In the genomic region with DNA sequence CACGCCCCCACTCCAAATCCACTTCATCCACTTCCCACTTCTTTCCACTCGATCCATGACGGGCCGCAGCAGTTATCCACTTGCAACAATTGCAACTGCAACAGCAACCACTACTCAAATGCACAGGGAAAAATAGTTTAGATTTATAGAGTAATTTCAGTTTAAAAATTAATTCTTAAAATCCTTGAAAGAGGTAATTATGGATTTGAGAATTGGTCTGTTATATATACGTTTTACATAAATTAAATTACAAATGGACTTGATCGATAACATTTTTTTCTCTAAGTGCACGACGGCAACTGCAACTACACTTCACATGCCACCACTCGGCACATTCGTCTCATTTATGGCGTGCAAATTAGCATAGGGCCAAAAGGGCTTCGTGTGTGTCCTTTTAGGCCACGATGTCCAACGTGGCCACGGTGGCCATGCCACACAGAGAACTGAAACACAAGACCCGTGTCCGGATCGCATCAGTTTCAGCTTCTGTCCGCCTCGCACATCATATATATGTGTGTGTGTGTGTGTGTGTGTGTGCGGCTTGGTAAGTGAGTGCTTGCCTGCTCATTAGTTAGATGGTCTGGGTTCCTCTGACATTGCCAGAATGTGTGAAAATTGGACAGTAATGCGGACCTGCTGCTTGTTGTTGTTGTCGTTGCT, we compare ENCODE assay signal across 5 fruit fly cellular contexts.
TF ChIP-seq lines count a peak whose summit lies in the region.

No protein-coding gene starts in this region.

- TF ChIP-seq CTCF in whole organism, embryonic (GFP tag; optimal IDR thresholded peaks at IDR 0.05; lab: Kevin White, UChicago): no peak

TF ChIP-seq in whole organism, adult, 20 proteins besides CTCF, POLR2A, EP300 and RAD21:
- TF ChIP-seq Crg-1 (GFP tag; optimal IDR thresholded peaks at IDR 0.05; lab: Kevin White, UChicago) (no peak), cic (GFP tag; optimal IDR thresholded peaks at IDR 0.05; lab: Kevin White, UChicago) (no peak), kay (GFP tag; lab: Kevin White, UChicago; ENCODE audit: borderline replicate concordance) (no peak), toe (GFP tag; optimal IDR thresholded peaks at IDR 0.05; lab: Kevin White, UChicago) (no peak), cnc (optimal IDR thresholded peaks at IDR 0.05; lab: Kevin White, UChicago) (no peak), ovo (GFP tag; optimal IDR thresholded peaks at IDR 0.05; lab: Kevin White, UChicago) (no peak), CG14711 (tag; optimal IDR thresholded peaks at IDR 0.05; lab: Kevin White, UChicago) (peak; percentile 23), Mnt (GFP tag; optimal IDR thresholded peaks at IDR 0.05; lab: Kevin White, UChicago) (no peak), CG1620 (GFP tag; optimal IDR thresholded peaks at IDR 0.05; lab: Kevin White, UChicago) (no peak), CG33017 (tag; optimal IDR thresholded peaks at IDR 0.05; lab: Kevin White, UChicago) (peak; percentile 9), CG7045 (GFP tag; optimal IDR thresholded peaks at IDR 0.05; lab: Kevin White, UChicago) (peak; percentile 18), bab1 (GFP tag; optimal IDR thresholded peaks at IDR 0.05; lab: Kevin White, UChicago) (no peak), Clk (GFP tag; optimal IDR thresholded peaks at IDR 0.05; lab: Kevin White, UChicago) (no peak), CG7101 (tag; optimal IDR thresholded peaks at IDR 0.05; lab: Kevin White, UChicago) (peak; percentile 61), CG12768 (GFP tag; optimal IDR thresholded peaks at IDR 0.05; lab: Kevin White, UChicago) (peak; percentile 14), pad (GFP tag; optimal IDR thresholded peaks at IDR 0.05; lab: Kevin White, UChicago) (no peak)

TF ChIP-seq in whole organism, embryonic, 481 proteins besides CTCF, POLR2A, EP300 and RAD21 (continues in another document):
- TF ChIP-seq ap (GFP tag; IDR thresholded peaks at IDR 0.05; lab: Robert Waterston, UW) (no peak), CG10462 (GFP tag; optimal IDR thresholded peaks at IDR 0.05; lab: Kevin White, UChicago) (peak; percentile 62), CG11456 (GFP tag; IDR thresholded peaks at IDR 0.05; lab: Robert Waterston, UW) (peak; percentile 44; the same call in 1 of the 3 replicates), jigr1 (GFP tag; IDR thresholded peaks at IDR 0.05; lab: Robert Waterston, UW) (no peak), Jarid2 (GFP tag; optimal IDR thresholded peaks at IDR 0.05; lab: Kevin White, UChicago) (peak; percentile 29), sisA (GFP tag; IDR thresholded peaks at IDR 0.05; lab: Robert Waterston, UW) (peak; percentile 67), z (GFP tag; IDR thresholded peaks at IDR 0.05; lab: Robert Waterston, UW) (no peak), Blimp-1 (GFP tag; optimal IDR thresholded peaks at IDR 0.05; lab: Kevin White, UChicago) (peak; percentile 75), CG14050 (GFP tag; IDR thresholded peaks at IDR 0.05; lab: Robert Waterston, UW) (peak; percentile 63), run (tag; optimal IDR thresholded peaks at IDR 0.05; lab: Kevin White, UChicago) (peak; percentile 33), Oli (tag; optimal IDR thresholded peaks at IDR 0.05; lab: Kevin White, UChicago) (peak; percentile 76), lilli (GFP tag; optimal IDR thresholded peaks at IDR 0.05; lab: Kevin White, UChicago) (peak; percentile 61), CG3726 (GFP tag; IDR thresholded peaks at IDR 0.05; lab: Robert Waterston, UW) (peak; percentile 71; the same call in 1 of the 3 replicates), Asciz (GFP tag; optimal IDR thresholded peaks at IDR 0.05; lab: Kevin White, UChicago) (peak; percentile 59), ttk (GFP tag; IDR thresholded peaks at IDR 0.05; lab: Robert Waterston, UW) (peak; percentile 57; the same call in 1 of the 2 replicates), dm (GFP tag; optimal IDR thresholded peaks at IDR 0.05; lab: Kevin White, UChicago) (peak; percentile 49), CG10267 (tag; optimal IDR thresholded peaks at IDR 0.05; lab: Kevin White, UChicago) (peak; percentile 83)

TF ChIP-seq in whole organism, prepupa, 60 proteins besides CTCF, POLR2A, EP300 and RAD21 (continues in another document):
- TF ChIP-seq fd59A (GFP tag; optimal IDR thresholded peaks at IDR 0.05; lab: Kevin White, UChicago): peak; percentile 73
- TF ChIP-seq spab (GFP tag; optimal IDR thresholded peaks at IDR 0.05; lab: Kevin White, UChicago): peak; percentile 84
- TF ChIP-seq CG34406 (GFP tag; optimal IDR thresholded peaks at IDR 0.05; lab: Kevin White, UChicago): peak; percentile 69
- TF ChIP-seq Eip75B (GFP tag; optimal IDR thresholded peaks at IDR 0.05; lab: Kevin White, UChicago): peak; percentile 88
- peak; percentile 83 for TF ChIP-seq pdm3 (GFP tag; optimal IDR thresholded peaks at IDR 0.05; lab: Kevin White, UChicago)
- TF ChIP-seq vri (GFP tag; optimal IDR thresholded peaks at IDR 0.05; lab: Kevin White, UChicago): peak; percentile 6
- peak; percentile 59 for TF ChIP-seq CG31627 (GFP tag; optimal IDR thresholded peaks at IDR 0.05; lab: Kevin White, UChicago)
- TF ChIP-seq achi (GFP tag; optimal IDR thresholded peaks at IDR 0.05; lab: Kevin White, UChicago): peak; percentile 86
- peak; percentile 87 for TF ChIP-seq CG3919 (GFP tag; optimal IDR thresholded peaks at IDR 0.05; lab: Kevin White, UChicago)
- peak; percentile 84 for TF ChIP-seq CG10669 (GFP tag; optimal IDR thresholded peaks at IDR 0.05; lab: Kevin White, UChicago)
- TF ChIP-seq CG11294 (GFP tag; IDR thresholded peaks at IDR 0.05; lab: Robert Waterston, UW): peak; percentile 81
- TF ChIP-seq dac (GFP tag; optimal IDR thresholded peaks at IDR 0.05; lab: Kevin White, UChicago): peak; percentile 17
- peak; percentile 79 for TF ChIP-seq CG6792 (GFP tag; optimal IDR thresholded peaks at IDR 0.05; lab: Kevin White, UChicago)
- peak; percentile 86 for TF ChIP-seq CG1621 (tag; optimal IDR thresholded peaks at IDR 0.05; lab: Kevin White, UChicago)
- TF ChIP-seq cyc (GFP tag; optimal IDR thresholded peaks at IDR 0.05; lab: Kevin White, UChicago): peak; percentile 69
- peak; percentile 90 for TF ChIP-seq CG3032 (tag; optimal IDR thresholded peaks at IDR 0.05; lab: Kevin White, UChicago)
- TF ChIP-seq CG9139 (GFP tag; optimal IDR thresholded peaks at IDR 0.05; lab: Kevin White, UChicago): peak; percentile 82
- TF ChIP-seq Lpt (GFP tag; optimal IDR thresholded peaks at IDR 0.05; lab: Kevin White, UChicago): peak; percentile 72

TF ChIP-seq in whole organism, pupa, 21 proteins besides CTCF, POLR2A, EP300 and RAD21 (continues in another document):
- TF ChIP-seq Pif1A (GFP tag; optimal IDR thresholded peaks at IDR 0.05; lab: Kevin White, UChicago): peak; percentile 85
- TF ChIP-seq D1 (tag; optimal IDR thresholded peaks at IDR 0.05; lab: Kevin White, UChicago): peak; percentile 80
- 0 out of 2 replicates have a peak, but pooled peaks have one; percentile 22 for TF ChIP-seq CG10348 (GFP tag; IDR thresholded peaks at IDR 0.05; lab: Robert Waterston, UW)
- TF ChIP-seq CG15710 (tag; optimal IDR thresholded peaks at IDR 0.05; lab: Kevin White, UChicago): peak; percentile 87
- TF ChIP-seq Ets98B (GFP tag; IDR thresholded peaks at IDR 0.05; lab: Robert Waterston, UW): peak; percentile 81
- TF ChIP-seq CG8301 (tag; optimal IDR thresholded peaks at IDR 0.05; lab: Kevin White, UChicago): peak; percentile 89
- peak; percentile 83 for TF ChIP-seq CG34367 (tag; optimal IDR thresholded peaks at IDR 0.05; lab: Kevin White, UChicago)
- peak; percentile 92 for TF ChIP-seq CG14655 (GFP tag; optimal IDR thresholded peaks at IDR 0.05; lab: Kevin White, UChicago)
- TF ChIP-seq gl (tag; optimal IDR thresholded peaks at IDR 0.05; lab: Kevin White, UChicago): peak; percentile 79
- peak; percentile 86 for TF ChIP-seq CG32121 (GFP tag; IDR thresholded peaks at IDR 0.05; lab: Robert Waterston, UW)
- peak; percentile 50 for TF ChIP-seq Snoo (tag; optimal IDR thresholded peaks at IDR 0.05; lab: Kevin White, UChicago)
- peak; percentile 18 for TF ChIP-seq EcR (GFP tag; optimal IDR thresholded peaks at IDR 0.05; lab: Kevin White, UChicago)
- TF ChIP-seq CG4496 (GFP tag; IDR thresholded peaks at IDR 0.05; lab: Robert Waterston, UW): peak; percentile 91
- peak; percentile 79 for TF ChIP-seq rn (GFP tag; IDR thresholded peaks at IDR 0.05; lab: Robert Waterston, UW)
- peak; percentile 86 for TF ChIP-seq CG12605 (GFP tag; IDR thresholded peaks at IDR 0.05; lab: Robert Waterston, UW)
- peak; percentile 89 for TF ChIP-seq CG17806 (tag; optimal IDR thresholded peaks at IDR 0.05; lab: Kevin White, UChicago)
- TF ChIP-seq Pif1B (GFP tag; optimal IDR thresholded peaks at IDR 0.05; lab: Kevin White, UChicago): peak; percentile 77
- TF ChIP-seq fd96Ca (GFP tag; IDR thresholded peaks at IDR 0.05; lab: Robert Waterston, UW): no peak; the same call in 2 of the 3 replicates

TF ChIP-seq in whole organism, wandering third instar larva, 38 proteins besides CTCF, POLR2A, EP300 and RAD21 (continues in another document):
- no peak for TF ChIP-seq sage (GFP tag; optimal IDR thresholded peaks at IDR 0.05; lab: Kevin White, UChicago)
- TF ChIP-seq dmrt93B (GFP tag; optimal IDR thresholded peaks at IDR 0.05; lab: Kevin White, UChicago): peak; percentile 20
- TF ChIP-seq OdsH (GFP tag; optimal IDR thresholded peaks at IDR 0.05; lab: Kevin White, UChicago): peak; percentile 29
- TF ChIP-seq HLH106 (tag; optimal IDR thresholded peaks at IDR 0.05; lab: Kevin White, UChicago): peak; percentile 65
- TF ChIP-seq ey (GFP tag; optimal IDR thresholded peaks at IDR 0.05; lab: Kevin White, UChicago): peak; percentile 44
- TF ChIP-seq rgr (GFP tag; optimal IDR thresholded peaks at IDR 0.05; lab: Kevin White, UChicago): peak; percentile 48
- peak; percentile 60 for TF ChIP-seq sv (GFP tag; optimal IDR thresholded peaks at IDR 0.05; lab: Kevin White, UChicago)
- peak; percentile 57 for TF ChIP-seq Sp1 (GFP tag; optimal IDR thresholded peaks at IDR 0.05; lab: Kevin White, UChicago)
- TF ChIP-seq br (GFP tag; optimal IDR thresholded peaks at IDR 0.05; lab: Kevin White, UChicago): peak; percentile 30
- TF ChIP-seq dsf (GFP tag; optimal IDR thresholded peaks at IDR 0.05; lab: Kevin White, UChicago; ENCODE audit: borderline replicate concordance): no peak
- no peak for TF ChIP-seq Hr83 (GFP tag; optimal IDR thresholded peaks at IDR 0.05; lab: Kevin White, UChicago; ENCODE audit: poor library complexity, severe bottlenecking)
- no peak for TF ChIP-seq Rel (GFP tag; optimal IDR thresholded peaks at IDR 0.05; lab: Kevin White, UChicago)
- no peak for TF ChIP-seq Rel (tag; optimal IDR thresholded peaks at IDR 0.05; lab: Kevin White, UChicago)
- TF ChIP-seq tai (GFP tag; optimal IDR thresholded peaks at IDR 0.05; lab: Kevin White, UChicago): no peak
- TF ChIP-seq Hnf4 (GFP tag; optimal IDR thresholded peaks at IDR 0.05; lab: Kevin White, UChicago): peak; percentile 36
- peak; percentile 17 for TF ChIP-seq Jra (GFP tag; optimal IDR thresholded peaks at IDR 0.05; lab: Kevin White, UChicago)
- TF ChIP-seq jim (GFP tag; optimal IDR thresholded peaks at IDR 0.05; lab: Kevin White, UChicago): no peak
- TF ChIP-seq psq (GFP tag; optimal IDR thresholded peaks at IDR 0.05; lab: Kevin White, UChicago): peak; percentile 25
- no peak for TF ChIP-seq Vsx2 (GFP tag; optimal IDR thresholded peaks at IDR 0.05; lab: Kevin White, UChicago; ENCODE audit: partially characterized antibody)
- no peak for TF ChIP-seq CG32264 (GFP tag; optimal IDR thresholded peaks at IDR 0.05; lab: Kevin White, UChicago)
- no peak for TF ChIP-seq lola (GFP tag; optimal IDR thresholded peaks at IDR 0.05; lab: Kevin White, UChicago)
